Fruit fly (Drosophila melanogaster): ENCODE results near the gene TfIIA-L.

TfIIA-L gene

DNA sequence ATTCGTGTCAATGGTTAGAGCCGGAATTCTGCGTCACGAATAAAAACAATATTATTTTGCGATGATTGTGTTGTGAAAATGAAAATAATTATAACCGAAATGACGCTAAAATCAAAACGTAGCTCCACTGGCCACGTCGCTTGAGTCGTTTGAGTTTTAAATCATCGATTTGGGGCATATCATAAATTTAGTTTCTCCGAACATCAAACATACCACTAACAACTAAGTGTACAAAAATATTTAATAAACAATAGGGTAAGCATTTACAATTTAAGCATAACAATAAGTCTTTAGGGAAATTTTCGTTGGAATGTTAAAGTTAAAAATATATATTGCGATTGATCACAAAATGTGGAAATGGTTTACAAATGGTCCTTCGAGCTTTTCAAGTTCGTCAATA, at the start of gene TfIIA-L, which contains the start of gene TTLL6B:
TfIIA-L (plus strand) TSS at position 206 of the 400 bp plus-strand sequence.
TTLL6B (minus strand) TSS at position 101 of the 400 bp plus-strand sequence.
- TF ChIP-seq Hmx (GFP tag; optimal IDR thresholded peaks at IDR 0.05) (no peak), CG42726 (GFP tag; IDR thresholded peaks at IDR 0.05; ENCODE audit: partially characterized antibody) (no peak), HmgZ (tag; optimal IDR thresholded peaks at IDR 0.05) (no peak), CG18262 (tag; optimal IDR thresholded peaks at IDR 0.05) (no peak), seq (GFP tag; IDR thresholded peaks at IDR 0.05) (no peak), CG34376 (GFP tag; optimal IDR thresholded peaks at IDR 0.05) (no peak), Scr (GFP tag; IDR thresholded peaks at IDR 0.05; ENCODE audit: partially characterized antibody) (no peak), PHDP (tag; optimal IDR thresholded peaks at IDR 0.05) (no peak), Rx (GFP tag; IDR thresholded peaks at IDR 0.05) (no peak), Xrp1 (GFP tag; IDR thresholded peaks at IDR 0.05) (no peak), Dad (GFP tag; optimal IDR thresholded peaks at IDR 0.05) (no peak), CG15073 (GFP tag; optimal IDR thresholded peaks at IDR 0.05) (no peak), Trl (optimal IDR thresholded peaks at IDR 0.05) (no peak), Trl (GFP tag; optimal IDR thresholded peaks at IDR 0.05) (no peak), CG5245 (GFP tag; optimal IDR thresholded peaks at IDR 0.05) (no peak), en (GFP tag; optimal IDR thresholded peaks at IDR 0.05) (no peak), CG11695 (GFP tag; IDR thresholded peaks at IDR 0.05) (no peak), jigr1 (GFP tag; IDR thresholded peaks at IDR 0.05) (no peak)

DNA sequence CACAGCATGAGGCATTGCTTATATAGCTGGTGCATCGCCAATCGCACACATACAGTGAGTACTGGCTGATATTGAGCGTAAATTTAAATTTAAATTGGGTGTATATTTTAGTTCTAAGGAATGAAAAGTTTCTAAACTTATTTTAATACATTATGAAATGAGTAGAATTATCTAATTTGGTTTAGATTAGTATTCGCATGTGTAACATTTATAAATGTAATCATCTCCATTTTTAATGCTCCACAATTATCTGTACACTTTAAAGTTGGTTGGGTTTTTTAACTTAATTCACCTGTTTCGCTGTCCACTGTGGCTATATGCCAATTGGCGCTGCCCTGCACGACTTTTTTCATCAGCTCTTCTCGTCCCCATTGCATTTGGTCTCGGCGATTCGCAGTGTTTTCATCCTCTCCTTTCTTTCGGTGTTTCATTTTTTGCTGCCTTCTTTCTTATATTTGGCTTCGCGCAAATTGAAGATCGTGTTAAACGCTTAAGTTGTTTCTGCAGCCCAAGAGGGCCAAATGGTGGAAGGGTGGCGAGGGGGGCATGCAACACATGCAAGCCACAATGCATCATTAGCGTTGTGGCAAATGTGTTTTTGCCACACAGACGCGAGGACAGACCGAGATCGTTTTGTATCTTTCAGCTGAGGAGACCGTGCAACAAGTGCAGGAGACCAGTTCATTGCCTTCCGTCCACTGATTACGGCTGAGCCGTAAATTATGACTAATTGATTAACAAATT, 49.2 kb upstream of the TfIIA-L start:
- TF ChIP-seq zfh1 (GFP tag; IDR thresholded peaks at IDR 0.05): no peak
- no peak for TF ChIP-seq prd (optimal IDR thresholded peaks at IDR 0.05)
- TF ChIP-seq prd (GFP tag; IDR thresholded peaks at IDR 0.05): no peak
- no peak for TF ChIP-seq Dref (GFP tag; IDR thresholded peaks at IDR 0.05)
- no peak for TF ChIP-seq ara (GFP tag; IDR thresholded peaks at IDR 0.05)
- TF ChIP-seq fru (optimal IDR thresholded peaks at IDR 0.05): no peak
- TF ChIP-seq CG6813 (GFP tag; optimal IDR thresholded peaks at IDR 0.05): no peak
- TF ChIP-seq Ets65A (GFP tag): peak; percentile 58
- no peak for TF ChIP-seq CG31388 (GFP tag; optimal IDR thresholded peaks at IDR 0.05)
- peak; percentile 23 for TF ChIP-seq lbe (GFP tag; optimal IDR thresholded peaks at IDR 0.05)
- peak; percentile 33; the same call in 1 of the 2 replicates for TF ChIP-seq Drgx (GFP tag; IDR thresholded peaks at IDR 0.05)
- TF ChIP-seq Dll (GFP tag; IDR thresholded peaks at IDR 0.05; ENCODE audit: partially characterized antibody): no peak
- TF ChIP-seq Dip3 (GFP tag; optimal IDR thresholded peaks at IDR 0.05): no peak
- no peak for TF ChIP-seq D19B (GFP tag; optimal IDR thresholded peaks at IDR 0.05)
- TF ChIP-seq fd3F (GFP tag; optimal IDR thresholded peaks at IDR 0.05): no peak
- no peak for TF ChIP-seq CG11560 (tag; IDR thresholded peaks at IDR 0.05)
- TF ChIP-seq bsh (GFP tag; optimal IDR thresholded peaks at IDR 0.05): peak in 1 of 2 experiments; percentile 72
- TF ChIP-seq psq (GFP tag; optimal IDR thresholded peaks at IDR 0.05): no peak
- peak; percentile 68 for TF ChIP-seq nom (GFP tag; optimal IDR thresholded peaks at IDR 0.05)
- TF ChIP-seq fd102C (GFP tag; optimal IDR thresholded peaks at IDR 0.05): no peak
- no peak for TF ChIP-seq crc (GFP tag; optimal IDR thresholded peaks at IDR 0.05)
- no peak for TF ChIP-seq stwl (tag; optimal IDR thresholded peaks at IDR 0.05)
- TF ChIP-seq CG16815 (GFP tag; optimal IDR thresholded peaks at IDR 0.05): no peak
- TF ChIP-seq gce (GFP tag; IDR thresholded peaks at IDR 0.05): no peak
- no peak for TF ChIP-seq ham (GFP tag; IDR thresholded peaks at IDR 0.05)
- TF ChIP-seq CG4282 (GFP tag; optimal IDR thresholded peaks at IDR 0.05): no peak
- no peak for TF ChIP-seq GATAe (GFP tag; conservative IDR thresholded peaks at IDR 0.05)
- TF ChIP-seq Optix (GFP tag; IDR thresholded peaks at IDR 0.05): no peak
- TF ChIP-seq kay (GFP tag; optimal IDR thresholded peaks at IDR 0.05): no peak
- TF ChIP-seq CG8388 (GFP tag; optimal IDR thresholded peaks at IDR 0.05): no peak

Data from whole organism, embryonic.